Fruit fly (Drosophila melanogaster) whole organism, embryonic: ENCODE data around the gene dsx-c73A.

ENCODE experiments used
- ATbp ChIP-seq: fragments of 200-800 bp; sonication (Bioruptor generic); optimal IDR thresholded peaks from 2 replicates; lab custom pipeline; 2017; ENCODE audit warnings: missing biosample characterization, mild to moderate bottlenecking, missing genetic modification characterization, missing genetic modification reagents
- Abd-B ChIP-seq: fragments of 200-800 bp; sonication (Bioruptor generic); optimal IDR thresholded peaks from 2 replicates; lab custom pipeline; 2018; ENCODE audit warnings: missing biosample characterization, mild to moderate bottlenecking, missing genetic modification characterization, moderate library complexity
- Aef1 ChIP-seq: fragments of 200-800 bp; sonication (Bioruptor generic); IDR thresholded peaks from 3 replicates; pipeline ENCODE4 v1.3.6; 2022; ENCODE audit warnings: missing biosample characterization, missing genetic modification characterization
- Bdp1 ChIP-seq: fragments of 200-800 bp; sonication (Bioruptor generic); optimal IDR thresholded peaks from 3 replicates; lab custom pipeline; 2016; ENCODE audit warnings: missing biosample characterization, missing genetic modification characterization
- CG10431 ChIP-seq: fragments of 200-800 bp; sonication (Bioruptor generic); optimal IDR thresholded peaks from 3 replicates; lab custom pipeline; 2018; ENCODE audit warnings: missing biosample characterization, mild to moderate bottlenecking, missing genetic modification characterization
- CG11560 ChIP-seq: fragments of 200-800 bp; sonication (Bioruptor generic); IDR thresholded peaks from 3 replicates; pipeline ENCODE4 v1.3.6; 2022; ENCODE audit warnings: missing biosample characterization, missing genetic modification characterization
- CG12104 ChIP-seq: fragments of 200-800 bp; sonication (Bioruptor generic); optimal IDR thresholded peaks from 3 replicates; lab custom pipeline; 2016; ENCODE audit warnings: missing biosample characterization, missing genetic modification characterization
- CG14965 ChIP-seq: fragments of 200-800 bp; sonication (Bioruptor generic); optimal IDR thresholded peaks from 2 replicates; lab custom pipeline; 2016; ENCODE audit warnings: missing biosample characterization, missing genetic modification characterization, borderline replicate concordance
- CG18011 ChIP-seq: fragments of 200-800 bp; sonication (Bioruptor generic); optimal IDR thresholded peaks from 2 replicates; lab custom pipeline; 2017; ENCODE audit warnings: missing biosample characterization, missing genetic modification characterization, mild to moderate bottlenecking, moderate library complexity, missing genotype
- CG18476 ChIP-seq: fragments of 200-800 bp; sonication (Bioruptor generic); optimal IDR thresholded peaks from 2 replicates; lab custom pipeline; 2016; ENCODE audit warnings: missing biosample characterization, mild to moderate bottlenecking, missing genetic modification characterization
- CG2678 ChIP-seq: fragments of 200-800 bp; sonication (Bioruptor generic); optimal IDR thresholded peaks from 3 replicates; lab custom pipeline; 2019; ENCODE audit warnings: missing biosample characterization, mild to moderate bottlenecking, missing genetic modification characterization, moderate library complexity
- CG2889 ChIP-seq: fragments of 200-800 bp; sonication (Bioruptor generic); IDR thresholded peaks from 3 replicates; pipeline ENCODE4 v1.3.6; 2022; ENCODE audit warnings: missing biosample characterization, missing genetic modification characterization
- CG30403 ChIP-seq: fragments of 200-800 bp; sonication (Bioruptor generic); optimal IDR thresholded peaks from 3 replicates; lab custom pipeline; 2016; ENCODE audit warnings: missing biosample characterization, missing genetic modification characterization
- CG3065 ChIP-seq: fragments of 200-800 bp; sonication (Bioruptor generic); optimal IDR thresholded peaks from 2 replicates; lab custom pipeline; 2016; ENCODE audit warnings: missing biosample characterization, missing genetic modification characterization
- CG32772 ChIP-seq: fragments of 200-800 bp; sonication (Bioruptor generic); IDR thresholded peaks from 2 replicates; pipeline ENCODE4 v1.3.6; 2022; ENCODE audit warnings: missing biosample characterization, missing genetic modification characterization
- CG42726 ChIP-seq: fragments of 200-800 bp; sonication (Bioruptor generic); IDR thresholded peaks from 2 replicates; pipeline ENCODE4 v1.3.6; 2022; ENCODE audit warnings: missing biosample characterization, missing genetic modification characterization; ENCODE audit not compliant: partially characterized antibody
- CG4328 ChIP-seq: fragments of 200-800 bp; sonication (Bioruptor generic); optimal IDR thresholded peaks from 3 replicates; lab custom pipeline; 2017; ENCODE audit warnings: missing biosample characterization, missing genetic modification reagents, missing genetic modification characterization
- CG43689 ChIP-seq: fragments of 200-800 bp; sonication (Bioruptor generic); IDR thresholded peaks from 2 replicates; pipeline ENCODE4 v1.3.6; 2022; ENCODE audit warnings: missing biosample characterization, missing genetic modification characterization
- CG4404 ChIP-seq: fragments of 200-800 bp; sonication (Bioruptor generic); IDR thresholded peaks from 2 replicates; pipeline ENCODE4 v1.3.6; 2022; ENCODE audit warnings: missing biosample characterization, missing genetic modification characterization
- CG6813 ChIP-seq: fragments of 200-800 bp; sonication (Bioruptor generic); optimal IDR thresholded peaks from 2 replicates; lab custom pipeline; 2017; ENCODE audit warnings: missing biosample characterization, missing genetic modification characterization, mild to moderate bottlenecking, moderate library complexity, missing genetic modification reagents
- CG8388 ChIP-seq: fragments of 200-800 bp; sonication (Bioruptor generic); optimal IDR thresholded peaks from 2 replicates; lab custom pipeline; 2019; ENCODE audit warnings: missing biosample characterization, mild to moderate bottlenecking, missing genetic modification characterization, moderate library complexity
- GATAe ChIP-seq: fragments of 200-800 bp; sonication (Bioruptor generic); conservative IDR thresholded peaks from 2 replicates; pipeline ENCODE4 v1.3.6; 2022; ENCODE audit warnings: missing biosample characterization, missing genetic modification characterization
- H15 ChIP-seq: fragments of 200-800 bp; sonication (Bioruptor generic); IDR thresholded peaks from 3 replicates; pipeline ENCODE4 v1.3.6; 2022; ENCODE audit warnings: missing biosample characterization, missing genetic modification characterization
- HLHmδ ChIP-seq: fragments of 200-800 bp; sonication (Bioruptor generic); optimal IDR thresholded peaks from 2 replicates; lab custom pipeline; 2018; ENCODE audit warnings: missing biosample characterization, mild to moderate bottlenecking, missing genetic modification characterization, moderate library complexity
- Mrtf ChIP-seq: fragments of 200-800 bp; sonication (Bioruptor generic); IDR thresholded peaks from 3 replicates; pipeline ENCODE4 v1.3.6; 2022; ENCODE audit warnings: missing biosample characterization, missing genetic modification characterization
- NfI ChIP-seq: fragments of 200-800 bp; sonication (Bioruptor generic); optimal IDR thresholded peaks from 3 replicates; lab custom pipeline; 2018; ENCODE audit warnings: missing biosample characterization, mild to moderate bottlenecking, missing genetic modification characterization, moderate library complexity
- Sry-β ChIP-seq: fragments of 200-800 bp; sonication (Bioruptor generic); optimal IDR thresholded peaks from 2 replicates; lab custom pipeline; 2018; ENCODE audit warnings: missing biosample characterization, mild to moderate bottlenecking, missing genetic modification characterization, moderate library complexity
- TFAM ChIP-seq: fragments of 200-800 bp; sonication (Bioruptor generic); optimal IDR thresholded peaks from 2 replicates; lab custom pipeline; 2017; ENCODE audit warnings: missing biosample characterization, missing genetic modification characterization, inconsistent platforms
- Vsx1 ChIP-seq: fragments of 200-800 bp; sonication (Bioruptor generic); optimal IDR thresholded peaks from 2 replicates; lab custom pipeline; 2017; ENCODE audit warnings: missing biosample characterization, mild to moderate bottlenecking, missing genetic modification characterization, missing genetic modification reagents
- ac ChIP-seq: fragments of 200-800 bp; sonication (Bioruptor generic); optimal IDR thresholded peaks from 3 replicates; lab custom pipeline; 2017; ENCODE audit warnings: missing biosample characterization, mild to moderate bottlenecking, missing genetic modification characterization
- bbx ChIP-seq: fragments of 200-800 bp; sonication (Bioruptor generic); IDR thresholded peaks from 2 replicates; pipeline ENCODE4 v1.3.6; 2022; ENCODE audit warnings: missing biosample characterization, missing genetic modification characterization; ENCODE audit not compliant: partially characterized antibody
- bsh ChIP-seq, 2 experiments: fragments of 200-800 bp; sonication (Bioruptor generic); optimal IDR thresholded peaks; 2 replicates each; lab custom pipeline; 2017 to 2018; ENCODE audit warnings: mild to moderate bottlenecking in 2 of 2, missing biosample characterization in 2 of 2, missing genetic modification characterization in 2 of 2, moderate library complexity in 1 of 2
- dati ChIP-seq: fragments of 200-800 bp; sonication (Bioruptor generic); IDR thresholded peaks from 2 replicates; pipeline ENCODE4 v1.3.6; 2022; ENCODE audit warnings: missing biosample characterization, missing genetic modification characterization
- exex ChIP-seq: fragments of 200-800 bp; sonication (Bioruptor generic); optimal IDR thresholded peaks from 4 replicates; lab custom pipeline; 2018; ENCODE audit warnings: missing biosample characterization, mild to moderate bottlenecking, missing genetic modification characterization, moderate library complexity
- fu2 ChIP-seq: fragments of 200-800 bp; sonication (Bioruptor generic); optimal IDR thresholded peaks from 2 replicates; lab custom pipeline; 2016; ENCODE audit warnings: missing biosample characterization, missing genetic modification characterization
- gcm2 ChIP-seq: fragments of 200-800 bp; sonication (Bioruptor generic); optimal IDR thresholded peaks from 2 replicates; lab custom pipeline; 2016; ENCODE audit warnings: missing biosample characterization, missing genetic modification characterization
- h ChIP-seq: fragments of >200 bp; optimal IDR thresholded peaks from 2 replicates; lab custom pipeline; 2017
- her ChIP-seq: fragments of 200-800 bp; sonication (Bioruptor generic); optimal IDR thresholded peaks from 2 replicates; lab custom pipeline; 2016; ENCODE audit warnings: missing biosample characterization, missing genetic modification characterization
- org-1 ChIP-seq: fragments of 200-800 bp; sonication (Bioruptor generic); optimal IDR thresholded peaks from 2 replicates; lab custom pipeline; 2017; ENCODE audit warnings: missing biosample characterization, missing genetic modification characterization
- pfk ChIP-seq: fragments of 200-800 bp; sonication (Bioruptor generic); optimal IDR thresholded peaks from 2 replicates; lab custom pipeline; 2018; ENCODE audit warnings: missing biosample characterization, mild to moderate bottlenecking, missing genetic modification characterization, moderate library complexity
- prd ChIP-seq, 3 experiments: fragments of >200 bp in 2 of 3; fragments of 200-800 bp in 1 of 3; sonication (Bioruptor generic) in 1 of 3; optimal IDR thresholded peaks in 2 of 3; IDR thresholded peaks in 1 of 3; 2 replicates in 2 of 3; 3 replicates in 1 of 3; pipeline versions ENCODE4 v1.3.6 to Lab custom; 2017 to 2022; ENCODE audit warnings: missing biosample characterization in 1 of 3, missing genetic modification characterization in 1 of 3
- sens-2 ChIP-seq: fragments of 200-800 bp; sonication (Bioruptor generic); IDR thresholded peaks from 2 replicates; pipeline ENCODE4 v1.3.6; 2022; ENCODE audit warnings: missing biosample characterization, missing genetic modification characterization
- slbo ChIP-seq: fragments of 200-800 bp; sonication (Bioruptor generic); IDR thresholded peaks from 2 replicates; pipeline ENCODE4 v1.3.6; 2022; ENCODE audit warnings: missing biosample characterization, missing genetic modification characterization
- slou ChIP-seq: fragments of 200-800 bp; sonication (Bioruptor generic); optimal IDR thresholded peaks from 3 replicates; lab custom pipeline; 2016; ENCODE audit warnings: missing biosample characterization, missing genetic modification characterization
- tna ChIP-seq: fragments of 200-800 bp; sonication (Bioruptor generic); IDR thresholded peaks from 2 replicates; pipeline ENCODE4 v1.3.6; 2022; ENCODE audit warnings: missing biosample characterization, missing genetic modification characterization; ENCODE audit not compliant: partially characterized antibody
- tup ChIP-seq: fragments of 200-800 bp; sonication (Bioruptor generic); optimal IDR thresholded peaks from 2 replicates; lab custom pipeline; 2016; ENCODE audit warnings: missing biosample characterization, mild to moderate bottlenecking, missing genetic modification characterization, moderate library complexity
- wek ChIP-seq: fragments of 200-800 bp; sonication (Bioruptor generic); optimal IDR thresholded peaks from 3 replicates; lab custom pipeline; 2018; ENCODE audit warnings: missing biosample characterization, mild to moderate bottlenecking, missing genetic modification characterization, moderate library complexity
- yki ChIP-seq: fragments of >200 bp; optimal IDR thresholded peaks from 3 replicates; lab custom pipeline; 2018
- zfh2 ChIP-seq: fragments of 200-800 bp; sonication (Bioruptor generic); optimal IDR thresholded peaks from 2 replicates; lab custom pipeline; 2016; ENCODE audit warnings: missing biosample characterization, missing genetic modification characterization

Gene dsx-c73A

DNA sequence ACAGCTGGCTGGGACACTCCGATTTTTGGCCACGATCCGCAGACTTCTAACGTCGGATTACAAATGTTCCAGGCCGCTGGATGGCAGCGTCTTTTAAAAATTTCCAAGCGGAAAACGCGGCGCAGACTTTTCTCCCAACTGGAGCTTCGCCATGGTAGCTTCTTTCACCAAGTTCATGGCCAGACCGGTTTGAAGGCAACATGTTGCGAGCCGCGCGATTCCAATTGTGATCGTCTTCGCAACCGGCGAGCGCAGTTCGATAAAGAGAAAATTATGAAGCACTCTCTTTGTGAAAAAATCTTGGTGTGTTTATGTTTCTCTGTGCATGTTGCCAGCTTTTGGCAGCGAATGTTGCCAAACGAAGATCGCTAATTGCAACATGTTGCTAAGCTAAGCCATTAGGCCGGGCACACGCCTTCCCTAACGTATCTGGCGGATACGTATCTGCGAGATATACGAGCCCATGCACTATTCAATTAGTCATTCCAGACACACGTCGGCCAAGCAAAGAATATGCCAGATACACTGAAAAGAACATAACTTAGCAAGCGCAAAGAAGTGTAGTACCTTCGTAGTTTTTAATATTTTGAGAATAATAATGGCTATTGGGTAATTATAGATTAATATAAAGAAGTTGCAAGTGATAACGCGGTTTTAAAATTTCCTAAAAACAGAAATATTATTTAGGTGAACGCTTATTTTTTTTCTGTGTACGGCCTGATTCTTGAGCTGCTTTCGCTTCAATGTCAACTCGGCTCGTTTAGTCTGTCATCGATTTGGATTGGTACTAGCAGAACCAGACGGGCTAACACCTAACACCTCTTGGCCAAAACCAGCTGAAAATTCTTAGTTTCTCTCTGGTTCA, at the start of gene dsx-c73A (continued):
- TF ChIP-seq h = no peak
- no peak for TF ChIP-seq slou
- TF ChIP-seq yki (lab: Kevin White, UChicago) = no peak
- no peak for TF ChIP-seq CG4328 (GFP tag; lab: Kevin White, UChicago)
- TF ChIP-seq HLHmδ (GFP tag; lab: Kevin White, UChicago) = no peak
- TF ChIP-seq gcm2 (GFP tag; lab: Kevin White, UChicago) = no peak
- no peak for TF ChIP-seq tup (GFP tag; lab: Kevin White, UChicago)
- TF ChIP-seq Aef1 = no peak
- no peak for TF ChIP-seq CG43689
- TF ChIP-seq TFAM (GFP tag; lab: Kevin White, UChicago) = no peak
- no peak for TF ChIP-seq her (GFP tag; lab: Kevin White, UChicago)
- TF ChIP-seq pfk = no peak
- no peak for TF ChIP-seq zfh2 (GFP tag; lab: Kevin White, UChicago)
- peak; percentile 13 for TF ChIP-seq CG8388 (GFP tag; lab: Kevin White, UChicago)
- no peak for TF ChIP-seq NfI (GFP tag; lab: Kevin White, UChicago)
- no peak for TF ChIP-seq H15
- TF ChIP-seq ac (GFP tag; lab: Kevin White, UChicago) = peak; percentile 13
- no peak for TF ChIP-seq Vsx1 (GFP tag; lab: Kevin White, UChicago)
- peak; percentile 35 for TF ChIP-seq CG2678 (tag; lab: Kevin White, UChicago)
- TF ChIP-seq CG18476 = no peak
- TF ChIP-seq fu2 (GFP tag; lab: Kevin White, UChicago) = no peak
- no peak for TF ChIP-seq CG18011 (GFP tag; lab: Kevin White, UChicago)
- TF ChIP-seq CG6813 = no peak
- no peak for TF ChIP-seq CG2889 (GFP tag; lab: Robert Waterston, UW)
- TF ChIP-seq ATbp (GFP tag; lab: Kevin White, UChicago) = no peak
- TF ChIP-seq CG30403 (GFP tag; lab: Kevin White, UChicago) = no peak
- TF ChIP-seq GATAe (GFP tag; lab: Robert Waterston, UW) = no peak
- no peak for TF ChIP-seq CG42726 (GFP tag; lab: Robert Waterston, UW)
- peak; percentile 23; the same call in 1 of the 2 replicates for TF ChIP-seq CG32772 (GFP tag; lab: Robert Waterston, UW)
- TF ChIP-seq wek (GFP tag; lab: Kevin White, UChicago) = no peak
- TF ChIP-seq CG11560 = no peak
- 0 out of 2 replicates have a peak, but pooled peaks have one; percentile 7 for TF ChIP-seq CG4404 (GFP tag; lab: Robert Waterston, UW)
- no peak; the same call in 1 of the 2 replicates for TF ChIP-seq bbx
- no peak for TF ChIP-seq CG14965 (GFP tag; lab: Kevin White, UChicago)
- TF ChIP-seq prd (optimal IDR thresholded peaks at IDR 0.05; lab: Kevin White, UChicago) = no peak
- TF ChIP-seq prd (GFP tag; IDR thresholded peaks at IDR 0.05; lab: Robert Waterston, UW) = peak; percentile 60; the same call in 2 of the 3 replicates
- TF ChIP-seq CG12104 (GFP tag; lab: Kevin White, UChicago) = no peak
- TF ChIP-seq Bdp1 (GFP tag; lab: Kevin White, UChicago) = no peak
- no peak for TF ChIP-seq CG3065 (GFP tag; lab: Kevin White, UChicago)
- TF ChIP-seq bsh (GFP tag; optimal IDR thresholded peaks at IDR 0.05; lab: Kevin White, UChicago) = peak; percentile 59 to 80
- TF ChIP-seq sens-2 (GFP tag; lab: Robert Waterston, UW) = no peak
- TF ChIP-seq slbo (GFP tag; lab: Robert Waterston, UW) = peak; percentile 16; the same call in 1 of the 2 replicates
- no peak for TF ChIP-seq exex (tag; lab: Kevin White, UChicago)
- no peak for TF ChIP-seq tna (GFP tag; lab: Robert Waterston, UW)
- TF ChIP-seq CG10431 = no peak
- no peak for TF ChIP-seq Sry-β (GFP tag; lab: Kevin White, UChicago)
- TF ChIP-seq Abd-B (GFP tag; lab: Kevin White, UChicago) = peak; percentile 33
- TF ChIP-seq org-1 = no peak
- no peak for TF ChIP-seq Mrtf (GFP tag; lab: Robert Waterston, UW)
- TF ChIP-seq dati (GFP tag; lab: Robert Waterston, UW) = no peak
